Worm (Caenorhabditis elegans) whole organism, early embryonic: ENCODE measurements around the gene ttr-36.

Experiments used
- ama-1 ChIP-seq: fragments of 150-350 bp; optimal IDR thresholded peaks from 2 replicates; lab custom pipeline; 2014
- flt-1 ChIP-seq: fragments of 200-800 bp; sonication (Bioruptor generic); IDR thresholded peaks from 2 replicates; pipeline ENCODE4 v1.3.6; 2022; ENCODE audit warnings: missing genetic modification characterization, missing compliant biosample characterization

DNA sequence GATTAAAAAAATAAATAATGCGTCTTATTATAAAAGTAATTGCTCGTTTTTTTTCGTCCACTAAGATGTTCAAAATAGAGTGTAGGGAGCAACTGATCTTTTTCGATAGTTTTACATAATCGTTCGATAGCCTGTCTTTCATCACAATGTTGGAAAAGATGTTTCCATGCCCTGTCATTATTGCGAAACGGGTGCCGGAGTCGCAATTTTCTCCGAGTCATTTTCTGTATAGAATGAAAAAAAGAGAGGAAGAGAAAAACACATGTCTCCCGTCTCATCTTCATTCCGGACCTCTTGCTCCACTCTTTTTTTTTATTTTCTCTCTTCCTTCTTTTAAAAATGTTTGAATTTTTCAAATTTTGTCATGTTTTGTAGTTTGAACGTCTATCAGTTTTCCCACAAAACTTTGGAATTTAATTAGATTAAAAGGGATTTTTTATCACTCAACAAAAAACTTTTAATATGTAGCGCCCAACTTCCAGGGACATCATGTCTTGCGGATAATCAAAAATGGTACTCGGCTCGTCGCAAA, 42.1 kb downstream of the ttr-36 start, which contains the start of gene svh-2:
- TF ChIP-seq flt-1 (GFP tag; lab: Robert Waterston, UW) (no peak), ama-1 (lab: Kevin White, UChicago) (no peak)
